Fruit fly (Drosophila melanogaster) whole organism, pupa: ENCODE measurements around the gene CG10862.

ENCODE experiments used
- CG10348 ChIP-seq: fragments of 200-800 bp; sonication (Bioruptor generic); IDR thresholded peaks from 2 replicates; pipeline ENCODE4 v1.3.6; 2022; ENCODE audit warnings: missing biosample characterization, missing genetic modification characterization
- CG17806 ChIP-seq: fragments of 200-800 bp; sonication (Bioruptor generic); optimal IDR thresholded peaks from 2 replicates; lab custom pipeline; 2018; ENCODE audit warnings: missing biosample characterization, mild to moderate bottlenecking, missing genetic modification characterization, moderate library complexity
- CG32121 ChIP-seq: fragments of 200-800 bp; sonication (Bioruptor generic); IDR thresholded peaks from 2 replicates; pipeline ENCODE4 v1.3.6; 2022; ENCODE audit warnings: missing biosample characterization, missing genetic modification characterization
- CG34367 ChIP-seq: fragments of 200-800 bp; sonication (Bioruptor generic); optimal IDR thresholded peaks from 2 replicates; lab custom pipeline; 2018; ENCODE audit warnings: missing biosample characterization, mild to moderate bottlenecking, missing genetic modification characterization
- CG4496 ChIP-seq: fragments of 200-800 bp; sonication (Bioruptor generic); IDR thresholded peaks from 3 replicates; pipeline ENCODE4 v1.3.6; 2022; ENCODE audit warnings: missing biosample characterization, missing genetic modification characterization
- D1 ChIP-seq: fragments of 200-800 bp; sonication (Bioruptor generic); optimal IDR thresholded peaks from 2 replicates; lab custom pipeline; 2018; ENCODE audit warnings: missing biosample characterization, mild to moderate bottlenecking, missing genetic modification characterization, moderate library complexity
- Ets98B ChIP-seq: fragments of 200-800 bp; sonication (Bioruptor generic); IDR thresholded peaks from 2 replicates; pipeline ENCODE4 v1.3.6; 2022; ENCODE audit warnings: missing biosample characterization, missing genetic modification characterization
- Pif1B ChIP-seq: fragments of 200-800 bp; sonication (Bioruptor generic); optimal IDR thresholded peaks from 3 replicates; lab custom pipeline; 2016; ENCODE audit warnings: missing biosample characterization, missing genetic modification characterization
- fd96Ca ChIP-seq: fragments of 200-800 bp; sonication (Bioruptor generic); IDR thresholded peaks from 3 replicates; pipeline ENCODE4 v1.3.6; 2022; ENCODE audit warnings: missing biosample characterization, missing genetic modification characterization
- gl ChIP-seq: fragments of 200-800 bp; sonication (Bioruptor generic); optimal IDR thresholded peaks from 2 replicates; lab custom pipeline; 2018; ENCODE audit warnings: missing biosample characterization, mild to moderate bottlenecking, missing genetic modification characterization

- peak; percentile 10 for TF ChIP-seq CG17806 (tag; lab: Kevin White, UChicago)
- no peak for TF ChIP-seq CG4496 (GFP tag; lab: Robert Waterston, UW)
- no peak for TF ChIP-seq Pif1B (GFP tag; lab: Kevin White, UChicago)
- no peak for TF ChIP-seq gl (tag; lab: Kevin White, UChicago)
- TF ChIP-seq CG32121, result no peak
- TF ChIP-seq CG10348 (GFP tag; lab: Robert Waterston, UW), result no peak
- TF ChIP-seq Ets98B, result no peak
- no peak for TF ChIP-seq CG34367 (tag; lab: Kevin White, UChicago)
- no peak for TF ChIP-seq fd96Ca (GFP tag; lab: Robert Waterston, UW)
- TF ChIP-seq D1 (tag; lab: Kevin White, UChicago), result no peak
Measured at dm6 chr3L:3639324-3639723, 15.2 kb downstream of the CG10862 start.
